Worm (Caenorhabditis elegans) whole organism, L4/young adult: ENCODE data around the gene C07E3.10.

Experiments
- W03F9.2 ChIP-seq: fragments of 150-350 bp; optimal IDR thresholded peaks from 2 replicates; lab custom pipeline; 2014; ENCODE audit warnings: missing biosample characterization, missing genetic modification characterization
- dao-5 ChIP-seq: sonication (generic microtip); optimal IDR thresholded peaks from 2 replicates; lab custom pipeline; 2016; ENCODE audit warnings: missing genotype, missing genetic modification characterization, moderate library complexity, missing compliant biosample characterization
- him-1 ChIP-seq: sonication (generic microtip); optimal IDR thresholded peaks from 2 replicates; lab custom pipeline; 2016; ENCODE audit warnings: missing genotype, missing genetic modification reagents, missing genetic modification characterization, missing compliant biosample characterization

C07E3.10 gene

ce11 chrII:10346075-10346474 is at the start of gene C07E3.10:
C07E3.10 (plus strand) TSS chrII:10346375.
- TF ChIP-seq W03F9.2 (tag; lab: Kevin White, UChicago) (no peak), dao-5 (tag; lab: Kevin White, UChicago) (no peak), him-1 (tag; lab: Kevin White, UChicago) (no peak)

- no peak for TF ChIP-seq him-1 (tag; lab: Kevin White, UChicago)
- no peak for TF ChIP-seq dao-5 (tag; lab: Kevin White, UChicago)
- TF ChIP-seq W03F9.2 (tag; lab: Kevin White, UChicago) = no peak
Observed at ce11 chrII:10300082-10300749, 46.0 kb upstream of the C07E3.10 start, which contains the start of gene nep-26. nep-26 (minus strand) TSS chrII:10300132.

- TF ChIP-seq W03F9.2 (tag; lab: Kevin White, UChicago) = peak; percentile 84
- peak; percentile 59 for TF ChIP-seq him-1 (tag; lab: Kevin White, UChicago)
- no peak for TF ChIP-seq dao-5 (tag; lab: Kevin White, UChicago)
Observed at ce11 chrII:10300954-10301353, 45.2 kb upstream of the C07E3.10 start, which contains the start of gene mdt-22. mdt-22 (plus strand) TSS chrII:10301216.

- TF ChIP-seq dao-5 (tag; lab: Kevin White, UChicago) (no peak), him-1 (tag; lab: Kevin White, UChicago) (no peak), W03F9.2 (tag; lab: Kevin White, UChicago) (no peak)
Observed at ce11 chrII:10302646-10303045, 43.5 kb upstream of the C07E3.10 start, which contains the start of gene clpp-1. clpp-1 (minus strand) TSS chrII:10302842.

ce11 chrII:10303663-10304115 is 42.5 kb upstream of the C07E3.10 start, which contains the start of gene vha-9:
vha-9 (minus strand) TSS chrII:10303713.
- TF ChIP-seq him-1 (tag; lab: Kevin White, UChicago) (no peak), W03F9.2 (tag; lab: Kevin White, UChicago) (peak; percentile 56), dao-5 (tag; lab: Kevin White, UChicago) (no peak)

- TF ChIP-seq dao-5 (tag; lab: Kevin White, UChicago) (no peak), him-1 (tag; lab: Kevin White, UChicago) (no peak), W03F9.2 (tag; lab: Kevin White, UChicago) (no peak)
Observed at ce11 chrII:10308726-10309125, 37.4 kb upstream of the C07E3.10 start, which contains the start of gene gcy-4. gcy-4 (minus strand) TSS chrII:10308826.

ce11 chrII:10309337-10309736 is 36.8 kb upstream of the C07E3.10 start, which contains the start of gene ZK970.8:
ZK970.8 (plus strand) TSS chrII:10309637.
- TF ChIP-seq him-1 (tag; lab: Kevin White, UChicago) (no peak), dao-5 (tag; lab: Kevin White, UChicago) (no peak), W03F9.2 (tag; lab: Kevin White, UChicago) (no peak)

ce11 chrII:10311973-10312372 is 34.2 kb upstream of the C07E3.10 start, which contains the start of gene srlf-34:
srlf-34 (plus strand) TSS chrII:10312293.
- TF ChIP-seq W03F9.2 (tag; lab: Kevin White, UChicago) (no peak), him-1 (tag; lab: Kevin White, UChicago) (no peak), dao-5 (tag; lab: Kevin White, UChicago) (no peak)

- TF ChIP-seq him-1 (tag; lab: Kevin White, UChicago) (no peak), W03F9.2 (tag; lab: Kevin White, UChicago) (no peak), dao-5 (tag; lab: Kevin White, UChicago) (no peak)
Observed at ce11 chrII:10315252-10315651, 30.9 kb upstream of the C07E3.10 start, which contains the start of gene idpp-8. idpp-8 (plus strand) TSS chrII:10315552.

- TF ChIP-seq W03F9.2 (tag; lab: Kevin White, UChicago) (no peak), him-1 (tag; lab: Kevin White, UChicago) (no peak), dao-5 (tag; lab: Kevin White, UChicago) (no peak)
Observed at ce11 chrII:10316119-10316518, 30.1 kb upstream of the C07E3.10 start, which contains the start of gene gcy-5. gcy-5 (minus strand) TSS chrII:10316219.

ce11 chrII:10317007-10317406 is 29.2 kb upstream of the C07E3.10 start, which contains the start of gene M02G9.4:
M02G9.4 (plus strand) TSS chrII:10317307.
- TF ChIP-seq W03F9.2 (tag; lab: Kevin White, UChicago) (no peak), dao-5 (tag; lab: Kevin White, UChicago) (no peak), him-1 (tag; lab: Kevin White, UChicago) (no peak)

- no peak for TF ChIP-seq dao-5 (tag; lab: Kevin White, UChicago)
- no peak for TF ChIP-seq him-1 (tag; lab: Kevin White, UChicago)
- no peak for TF ChIP-seq W03F9.2 (tag; lab: Kevin White, UChicago)
Observed at ce11 chrII:10321410-10321809, 24.8 kb upstream of the C07E3.10 start, which contains the start of gene idpp-4. idpp-4 (plus strand) TSS chrII:10321460.

- TF ChIP-seq W03F9.2 (tag; lab: Kevin White, UChicago) = no peak
- TF ChIP-seq him-1 (tag; lab: Kevin White, UChicago) = no peak
- no peak for TF ChIP-seq dao-5 (tag; lab: Kevin White, UChicago)
Observed at ce11 chrII:10325615-10326232, 20.5 kb upstream of the C07E3.10 start, which contains the start of gene appg-1. appg-1 (plus strand) TSS chrII:10326041.
